Worm (Caenorhabditis elegans) whole organism, L2 larva: ENCODE measurements around the gene T25C12.3.

Source experiments
- C34F6.9 ChIP-seq: fragments of 150-350 bp; optimal IDR thresholded peaks from 2 replicates; lab custom pipeline; 2014; ENCODE audit warnings: missing biosample characterization, missing genetic modification characterization
- F13H6.1 ChIP-seq: sonication (generic microtip); optimal IDR thresholded peaks from 2 replicates; lab custom pipeline; 2016; ENCODE audit warnings: missing genetic modification characterization, missing compliant biosample characterization
- R02D3.7 ChIP-seq: fragments of 150-350 bp; optimal IDR thresholded peaks from 2 replicates; lab custom pipeline; 2014; ENCODE audit warnings: missing biosample characterization, missing genetic modification characterization
- Y55F3AM.14 ChIP-seq: fragments of 200-800 bp; sonication (Bioruptor generic); optimal IDR thresholded peaks from 2 replicates; lab custom pipeline; 2018; ENCODE audit warnings: mild to moderate bottlenecking, missing genetic modification characterization, missing compliant biosample characterization
- ZK546.5 ChIP-seq: sonication (generic microtip); optimal IDR thresholded peaks from 2 replicates; lab custom pipeline; 2017; ENCODE audit warnings: missing biosample characterization, missing genetic modification characterization
- alr-1 ChIP-seq: fragments of 150-350 bp; optimal IDR thresholded peaks from 2 replicates; lab custom pipeline; 2014; ENCODE audit warnings: missing biosample characterization, missing genetic modification characterization
- aly-2 ChIP-seq: fragments of 150-350 bp; optimal IDR thresholded peaks from 2 replicates; lab custom pipeline; 2014; ENCODE audit warnings: missing biosample characterization, missing genetic modification characterization
- ama-1 ChIP-seq: fragments of 150-350 bp; optimal IDR thresholded peaks from 2 replicates; lab custom pipeline; 2018; ENCODE audit warnings: inconsistent platforms
- blmp-1 ChIP-seq: sonication (generic microtip); optimal IDR thresholded peaks from 2 replicates; lab custom pipeline; 2017; ENCODE audit warnings: missing genetic modification characterization, mild to moderate bottlenecking, missing compliant biosample characterization, antibody characterized with exemption, moderate library complexity; ENCODE audit not compliant: insufficient read depth
- ceh-16 ChIP-seq: fragments of 150-350 bp; optimal IDR thresholded peaks from 2 replicates; lab custom pipeline; 2014; ENCODE audit warnings: missing biosample characterization, missing genetic modification characterization
- crh-2 ChIP-seq: sonication (generic microtip); optimal IDR thresholded peaks from 2 replicates; lab custom pipeline; 2017; ENCODE audit warnings: missing biosample characterization, missing genetic modification characterization
- dmd-4 ChIP-seq: sonication (generic microtip); optimal IDR thresholded peaks from 2 replicates; lab custom pipeline; 2017; ENCODE audit warnings: missing biosample characterization, missing genetic modification characterization
- egl-27 ChIP-seq: sonication (generic microtip); optimal IDR thresholded peaks from 3 replicates; lab custom pipeline; 2017; ENCODE audit warnings: missing biosample characterization, missing genetic modification reagents, missing genetic modification characterization
- elt-1 ChIP-seq: fragments of 150-350 bp; optimal IDR thresholded peaks from 2 replicates; lab custom pipeline; 2014; ENCODE audit warnings: missing biosample characterization, missing genetic modification characterization
- elt-3 ChIP-seq: sonication (generic microtip); optimal IDR thresholded peaks from 2 replicates; lab custom pipeline; 2017; ENCODE audit warnings: missing biosample characterization, missing genetic modification characterization
- fos-1 ChIP-seq: fragments of 150-350 bp; optimal IDR thresholded peaks from 2 replicates; lab custom pipeline; 2014; ENCODE audit warnings: missing biosample characterization, missing genetic modification characterization
- gmeb-1 ChIP-seq: fragments of 150-350 bp; optimal IDR thresholded peaks from 2 replicates; lab custom pipeline; 2014; ENCODE audit warnings: missing biosample characterization, missing genetic modification characterization
- lin-11 ChIP-seq: fragments of 150-350 bp; sonication (generic microtip); optimal IDR thresholded peaks from 2 replicates; lab custom pipeline; 2014; ENCODE audit warnings: missing biosample characterization, missing genetic modification characterization, inconsistent platforms, mixed read lengths
- lin-13 ChIP-seq: fragments of 150-350 bp; optimal IDR thresholded peaks from 2 replicates; lab custom pipeline; 2014; ENCODE audit warnings: missing biosample characterization, missing genetic modification reagents, missing genetic modification characterization
- lin-39 ChIP-seq: fragments of 150-350 bp; optimal IDR thresholded peaks from 2 replicates; lab custom pipeline; 2014; ENCODE audit warnings: missing biosample characterization, missing genetic modification reagents, missing genetic modification characterization
- lsy-2 ChIP-seq, 2 experiments: fragments of 150-350 bp in 1 of 2; sonication (generic microtip) in 1 of 2; optimal IDR thresholded peaks; 2 replicates each; lab custom pipeline; 2014 to 2017; ENCODE audit warnings: missing biosample characterization in 2 of 2, missing genetic modification characterization in 2 of 2
- mab-5 ChIP-seq: fragments of 150-350 bp; optimal IDR thresholded peaks from 2 replicates; lab custom pipeline; 2014; ENCODE audit warnings: missing biosample characterization, missing genetic modification characterization
- mbf-1 ChIP-seq: sonication (generic microtip); optimal IDR thresholded peaks from 2 replicates; lab custom pipeline; 2017; ENCODE audit warnings: missing biosample characterization, missing genetic modification characterization
- mdl-1 ChIP-seq, 2 experiments: fragments of 150-350 bp in 1 of 2; sonication (generic microtip) in 1 of 2; optimal IDR thresholded peaks; 2 replicates each; lab custom pipeline; 2017; ENCODE audit warnings: missing biosample characterization in 2 of 2, missing genetic modification characterization in 2 of 2
- nhr-10 ChIP-seq: sonication (generic microtip); optimal IDR thresholded peaks from 2 replicates; lab custom pipeline; 2017; ENCODE audit warnings: missing biosample characterization, missing genetic modification characterization
- nhr-11 ChIP-seq: fragments of 150-350 bp; optimal IDR thresholded peaks from 2 replicates; lab custom pipeline; 2014; ENCODE audit warnings: missing biosample characterization, missing genetic modification characterization
- nhr-12 ChIP-seq: fragments of 150-350 bp; optimal IDR thresholded peaks from 2 replicates; lab custom pipeline; 2014; ENCODE audit warnings: missing biosample characterization, missing genetic modification characterization
- nhr-129 ChIP-seq: fragments of 150-350 bp; optimal IDR thresholded peaks from 2 replicates; lab custom pipeline; 2014; ENCODE audit warnings: missing biosample characterization, missing genetic modification characterization
- nhr-21 ChIP-seq: fragments of 150-350 bp; optimal IDR thresholded peaks from 2 replicates; lab custom pipeline; 2014; ENCODE audit warnings: missing biosample characterization, missing genetic modification characterization
- nhr-23 ChIP-seq: fragments of 150-350 bp; optimal IDR thresholded peaks from 2 replicates; lab custom pipeline; 2014; ENCODE audit warnings: missing biosample characterization, missing genetic modification reagents, missing genetic modification characterization
- nhr-237 ChIP-seq: fragments of 150-350 bp; optimal IDR thresholded peaks from 2 replicates; lab custom pipeline; 2014; ENCODE audit warnings: missing biosample characterization, missing genetic modification characterization
- nhr-25 ChIP-seq: fragments of 150-350 bp; sonication (generic microtip); optimal IDR thresholded peaks from 3 replicates; lab custom pipeline; 2014; ENCODE audit warnings: missing biosample characterization, missing genetic modification characterization
- nhr-6 ChIP-seq: fragments of 150-350 bp; optimal IDR thresholded peaks from 2 replicates; lab custom pipeline; 2014; ENCODE audit warnings: missing biosample characterization, missing genetic modification characterization
- nhr-77 ChIP-seq: fragments of 150-350 bp; optimal IDR thresholded peaks from 2 replicates; lab custom pipeline; 2014; ENCODE audit warnings: missing biosample characterization, missing genetic modification characterization
- peb-1 ChIP-seq: fragments of 150-350 bp; optimal IDR thresholded peaks from 2 replicates; lab custom pipeline; 2014; ENCODE audit warnings: missing biosample characterization, missing genetic modification characterization
- sem-4 ChIP-seq: fragments of 150-350 bp; optimal IDR thresholded peaks from 2 replicates; lab custom pipeline; 2014; ENCODE audit warnings: missing biosample characterization, missing genetic modification reagents, missing genetic modification characterization
- skn-1 ChIP-seq: sonication (generic microtip); optimal IDR thresholded peaks from 2 replicates; lab custom pipeline; 2017; ENCODE audit warnings: missing biosample characterization, missing genetic modification characterization
- sma-3 ChIP-seq: sonication (generic microtip); optimal IDR thresholded peaks from 2 replicates; lab custom pipeline; 2016; ENCODE audit warnings: missing genetic modification reagents, missing genetic modification characterization, missing compliant biosample characterization
- sma-9 ChIP-seq, 2 experiments: fragments of 150-350 bp in 1 of 2; sonication (generic microtip) in 1 of 2; optimal IDR thresholded peaks; 2 replicates each; lab custom pipeline; 2014 to 2016; ENCODE audit warnings: missing genetic modification characterization in 2 of 2, mild to moderate bottlenecking in 1 of 2, missing biosample characterization in 1 of 2, missing compliant biosample characterization in 1 of 2, missing genetic modification reagents in 1 of 2, moderate library complexity in 1 of 2
- snpc-4 ChIP-seq: fragments of 150-350 bp; optimal IDR thresholded peaks from 2 replicates; lab custom pipeline; 2014; ENCODE audit warnings: missing biosample characterization, missing genetic modification characterization
- unc-55 ChIP-seq: fragments of 150-350 bp; sonication (generic microtip); optimal IDR thresholded peaks from 3 replicates; lab custom pipeline; 2014; ENCODE audit warnings: missing biosample characterization, missing genetic modification reagents, missing genetic modification characterization
- zag-1 ChIP-seq: fragments of 150-350 bp; optimal IDR thresholded peaks from 2 replicates; lab custom pipeline; 2014; ENCODE audit warnings: missing biosample characterization, missing genetic modification characterization
- ztf-1 ChIP-seq: fragments of 200-800 bp; sonication (Bioruptor generic); conservative IDR thresholded peaks from 2 replicates; pipeline ENCODE4 v1.3.6; 2022; ENCODE audit warnings: missing genetic modification characterization, missing compliant biosample characterization
- ztf-11 ChIP-seq: sonication (generic microtip); optimal IDR thresholded peaks from 2 replicates; lab custom pipeline; 2017; ENCODE audit warnings: missing biosample characterization, missing genetic modification characterization
- ztf-4 ChIP-seq: fragments of 150-350 bp; optimal IDR thresholded peaks from 2 replicates; lab custom pipeline; 2014; ENCODE audit warnings: missing biosample characterization, missing genetic modification characterization

The T25C12.3 gene

ce11 chrX:11464271-11465103 is 35.3 kb downstream of the T25C12.3 start:
- TF ChIP-seq alr-1 (tag; lab: Kevin White, UChicago) (no peak), gmeb-1 (tag; lab: Kevin White, UChicago) (peak; percentile 9), zag-1 (tag; lab: Kevin White, UChicago) (peak; percentile 37), mab-5 (tag; lab: Kevin White, UChicago) (peak; percentile 77), nhr-129 (tag; lab: Kevin White, UChicago) (peak; percentile 60), Y55F3AM.14 (GFP tag; lab: Kevin White, UChicago) (no peak), snpc-4 (tag; lab: Kevin White, UChicago) (peak; percentile 52), lsy-2 (tag; optimal IDR thresholded peaks at IDR 0.05; lab: Kevin White, UChicago) (peak in 1 of 2 experiments; percentile 63), C34F6.9 (tag; lab: Kevin White, UChicago) (peak; percentile 59), nhr-6 (tag; lab: Kevin White, UChicago) (peak; percentile 57), fos-1 (peak; percentile 90), F13H6.1 (tag; lab: Kevin White, UChicago) (peak; percentile 62), mdl-1 (tag; optimal IDR thresholded peaks at IDR 0.05; lab: Kevin White, UChicago) (peak in 1 of 2 experiments; percentile 66), unc-55 (peak; percentile 81), ztf-1 (GFP tag; lab: Robert Waterston, UW) (no peak), sma-9 (GFP tag; optimal IDR thresholded peaks at IDR 0.05; lab: Kevin White, UChicago) (peak; percentile 58), sma-9 (tag; optimal IDR thresholded peaks at IDR 0.05; lab: Kevin White, UChicago) (no peak)
- TF ChIP-seq, all 48 proteins: peak for 13

ce11 chrX:11463568-11463967 is 36.2 kb downstream of the T25C12.3 start:
- no peak for TF ChIP-seq ama-1 (lab: Kevin White, UChicago)
- peak in 1 of 2 experiments; percentile 32 for TF ChIP-seq lsy-2 (tag; optimal IDR thresholded peaks at IDR 0.05; lab: Kevin White, UChicago)
- TF ChIP-seq ZK546.5 (tag; lab: Kevin White, UChicago), result no peak
- TF ChIP-seq ztf-4 (tag; lab: Kevin White, UChicago), result no peak
- peak; percentile 69 for TF ChIP-seq sem-4 (tag; lab: Kevin White, UChicago)
- no peak for TF ChIP-seq nhr-25 (tag; lab: Kevin White, UChicago)
- no peak for TF ChIP-seq mdl-1 (tag; optimal IDR thresholded peaks at IDR 0.05; lab: Kevin White, UChicago)
- TF ChIP-seq mab-5 (tag; lab: Kevin White, UChicago), result peak; percentile 60
- TF ChIP-seq gmeb-1 (tag; lab: Kevin White, UChicago), result no peak
- peak; percentile 50 for TF ChIP-seq F13H6.1 (tag; lab: Kevin White, UChicago)
- no peak for TF ChIP-seq nhr-237 (tag; lab: Kevin White, UChicago)
- TF ChIP-seq C34F6.9 (tag; lab: Kevin White, UChicago), result no peak
- TF ChIP-seq aly-2 (tag; lab: Kevin White, UChicago), result no peak
- no peak for TF ChIP-seq dmd-4 (tag; lab: Kevin White, UChicago)
- no peak for TF ChIP-seq mbf-1 (tag; lab: Kevin White, UChicago)
- TF ChIP-seq nhr-129 (tag; lab: Kevin White, UChicago), result no peak
- TF ChIP-seq crh-2, result no peak
- TF ChIP-seq Y55F3AM.14 (GFP tag; lab: Kevin White, UChicago), result no peak
- no peak for TF ChIP-seq elt-1 (tag; lab: Kevin White, UChicago)
- no peak for TF ChIP-seq lin-11
- TF ChIP-seq nhr-23, result no peak
- TF ChIP-seq nhr-11 (tag; lab: Kevin White, UChicago), result no peak
- no peak for TF ChIP-seq lin-39 (tag; lab: Kevin White, UChicago)
- no peak for TF ChIP-seq lin-13 (GFP tag; lab: Kevin White, UChicago)
- TF ChIP-seq unc-55, result no peak
- no peak for TF ChIP-seq ztf-11
- TF ChIP-seq elt-3 (tag; lab: Kevin White, UChicago), result no peak
- TF ChIP-seq sma-9 (GFP tag; optimal IDR thresholded peaks at IDR 0.05; lab: Kevin White, UChicago), result peak; percentile 75
- no peak for TF ChIP-seq sma-9 (tag; optimal IDR thresholded peaks at IDR 0.05; lab: Kevin White, UChicago)

ce11 chrX:11463005-11463404 is 36.8 kb downstream of the T25C12.3 start:
- TF ChIP-seq nhr-12 (tag; lab: Kevin White, UChicago) (no peak), blmp-1 (tag; lab: Kevin White, UChicago) (no peak), nhr-10 (tag; lab: Kevin White, UChicago) (no peak), nhr-129 (tag; lab: Kevin White, UChicago) (no peak), lin-13 (GFP tag; lab: Kevin White, UChicago) (no peak), ceh-16 (no peak), ztf-4 (tag; lab: Kevin White, UChicago) (no peak), sma-3 (GFP tag; lab: Kevin White, UChicago) (no peak), skn-1 (tag; lab: Kevin White, UChicago) (no peak), fos-1 (no peak), nhr-23 (no peak), ztf-11 (no peak), crh-2 (no peak), nhr-77 (tag; lab: Kevin White, UChicago) (no peak), R02D3.7 (no peak), unc-55 (peak; percentile 30), nhr-21 (tag; lab: Kevin White, UChicago) (no peak), egl-27 (tag; lab: Kevin White, UChicago) (no peak), mbf-1 (tag; lab: Kevin White, UChicago) (no peak), elt-1 (tag; lab: Kevin White, UChicago) (no peak), dmd-4 (tag; lab: Kevin White, UChicago) (no peak), lsy-2 (tag; optimal IDR thresholded peaks at IDR 0.05; lab: Kevin White, UChicago) (peak in 1 of 2 experiments; percentile 14), peb-1 (no peak), gmeb-1 (tag; lab: Kevin White, UChicago) (no peak), nhr-25 (tag; lab: Kevin White, UChicago) (no peak), sem-4 (tag; lab: Kevin White, UChicago) (no peak)
